Fruit fly (Drosophila melanogaster): ENCODE results near the gene GCS1.

- TF ChIP-seq ovo (GFP tag; optimal IDR thresholded peaks at IDR 0.05), result no peak
- no peak for TF ChIP-seq CG12768 (GFP tag; optimal IDR thresholded peaks at IDR 0.05)
- TF ChIP-seq CG7101 (tag; optimal IDR thresholded peaks at IDR 0.05), result peak; percentile 35
- TF ChIP-seq toe (GFP tag; optimal IDR thresholded peaks at IDR 0.05), result no peak
- no peak for TF ChIP-seq CG33017 (tag; optimal IDR thresholded peaks at IDR 0.05)
- TF ChIP-seq CG1620 (GFP tag; optimal IDR thresholded peaks at IDR 0.05), result no peak
- peak; percentile 5 for TF ChIP-seq pad (GFP tag; optimal IDR thresholded peaks at IDR 0.05)
- peak; percentile 29 for TF ChIP-seq CG11617 (GFP tag; optimal IDR thresholded peaks at IDR 0.05)
- no peak for TF ChIP-seq Clk (GFP tag; optimal IDR thresholded peaks at IDR 0.05)
These were observed 7.9 kb upstream of the GCS1 start, which contains the start of gene dsh for dm6 chrX:11355708-11356174.

Measured in whole organism, adult.